Fruit fly (Drosophila melanogaster): Measurements from ENCODE around the gene CG42571.

DNA sequence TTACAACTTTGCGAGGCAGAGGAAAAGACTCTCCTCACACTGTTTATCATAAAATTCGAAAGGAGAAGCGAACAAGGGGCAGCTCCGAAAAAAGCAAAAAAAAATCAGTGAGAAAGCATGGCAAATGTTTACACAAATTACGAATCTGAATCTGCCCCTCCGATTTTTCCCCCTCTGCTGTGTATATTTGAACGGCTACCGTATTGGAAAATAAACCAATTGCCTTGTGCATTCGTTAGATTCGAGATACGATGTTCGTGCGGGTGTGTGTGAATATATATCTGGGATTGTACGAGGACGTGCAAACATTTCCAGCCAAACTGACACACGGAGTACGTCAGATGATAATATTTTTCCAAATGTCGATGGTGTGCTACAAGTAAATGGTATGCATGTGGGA is 41.6 kb downstream of the CG42571 start:
- TF ChIP-seq rn (GFP tag; IDR thresholded peaks at IDR 0.05) (no peak), Snoo (tag; optimal IDR thresholded peaks at IDR 0.05) (no peak), CG15710 (tag; optimal IDR thresholded peaks at IDR 0.05) (no peak), Ets98B (GFP tag; IDR thresholded peaks at IDR 0.05) (no peak)

Data from whole organism, pupa.